Fruit fly (Drosophila melanogaster) whole organism, embryonic: ENCODE data around the gene Sptr.

ENCODE experiments used
- Adf1 ChIP-seq: fragments of 200-800 bp; sonication (Bioruptor generic); IDR thresholded peaks from 2 replicates; pipeline ENCODE4 v1.3.6; 2022; ENCODE audit warnings: missing biosample characterization, missing genetic modification characterization
- Blimp-1 ChIP-seq: fragments of 200-800 bp; sonication (Bioruptor generic); optimal IDR thresholded peaks from 3 replicates; lab custom pipeline; 2018; ENCODE audit warnings: missing biosample characterization, missing genetic modification characterization, mild to moderate bottlenecking, moderate library complexity, missing genetic modification reagents
- CG10147 ChIP-seq: fragments of 200-800 bp; sonication (Bioruptor generic); optimal IDR thresholded peaks from 2 replicates; lab custom pipeline; 2019; ENCODE audit warnings: missing biosample characterization, mild to moderate bottlenecking, missing genetic modification characterization, moderate library complexity
- CG12155 ChIP-seq: fragments of 200-800 bp; sonication (Bioruptor generic); optimal IDR thresholded peaks from 3 replicates; lab custom pipeline; 2016; ENCODE audit warnings: missing biosample characterization, missing genetic modification characterization
- CG12299 ChIP-seq: fragments of 200-800 bp; sonication (Bioruptor generic); optimal IDR thresholded peaks from 2 replicates; lab custom pipeline; 2018; ENCODE audit warnings: missing biosample characterization, mild to moderate bottlenecking, missing genetic modification characterization
- CG14860 ChIP-seq: fragments of 200-800 bp; sonication (Bioruptor generic); IDR thresholded peaks from 3 replicates; pipeline ENCODE4 v1.3.6; 2022; ENCODE audit warnings: missing biosample characterization, missing genetic modification characterization; ENCODE audit not compliant: partially characterized antibody
- CG1832 ChIP-seq: fragments of 200-800 bp; sonication (Bioruptor generic); optimal IDR thresholded peaks from 2 replicates; lab custom pipeline; 2017; ENCODE audit warnings: missing biosample characterization, mild to moderate bottlenecking, missing genetic modification characterization, inconsistent platforms
- CG18764 ChIP-seq: fragments of 200-800 bp; sonication (Bioruptor generic); optimal IDR thresholded peaks from 3 replicates; lab custom pipeline; 2016; ENCODE audit warnings: missing biosample characterization, missing genetic modification characterization
- CG30020 ChIP-seq: fragments of 200-800 bp; optimal IDR thresholded peaks from 2 replicates; lab custom pipeline; 2019; ENCODE audit warnings: missing biosample characterization, mild to moderate bottlenecking, missing genetic modification characterization, moderate library complexity
- CG32767 ChIP-seq: fragments of 200-800 bp; sonication (Bioruptor generic); IDR thresholded peaks from 2 replicates; pipeline ENCODE4 v1.3.6; 2022; ENCODE audit warnings: missing biosample characterization, missing genetic modification characterization
- CG3726 ChIP-seq: fragments of 200-800 bp; sonication (Bioruptor generic); IDR thresholded peaks from 3 replicates; pipeline ENCODE4, ENCODE4 v1.3.6; 2022; ENCODE audit warnings: missing biosample characterization, missing genetic modification characterization
- CG4424 ChIP-seq: fragments of 200-800 bp; sonication (Bioruptor generic); optimal IDR thresholded peaks from 3 replicates; lab custom pipeline; 2016; ENCODE audit warnings: missing biosample characterization, missing genetic modification characterization
- CG4707 ChIP-seq: fragments of 200-800 bp; sonication (Bioruptor generic); optimal IDR thresholded peaks from 2 replicates; lab custom pipeline; 2018; ENCODE audit warnings: missing biosample characterization, mild to moderate bottlenecking, missing genetic modification characterization, moderate library complexity
- CG5245 ChIP-seq: fragments of 200-800 bp; sonication (Bioruptor generic); optimal IDR thresholded peaks from 3 replicates; lab custom pipeline; 2016; ENCODE audit warnings: missing biosample characterization, missing genetic modification characterization
- CG5953 ChIP-seq: fragments of 200-800 bp; sonication (Bioruptor generic); IDR thresholded peaks from 2 replicates; pipeline ENCODE4 v1.3.6; 2022; ENCODE audit warnings: missing biosample characterization, missing genetic modification characterization
- CG8478 ChIP-seq: fragments of >200 bp; optimal IDR thresholded peaks from 2 replicates; lab custom pipeline; 2018
- CG8924 ChIP-seq: fragments of 200-800 bp; optimal IDR thresholded peaks from 3 replicates; lab custom pipeline; 2019; ENCODE audit warnings: missing biosample characterization, mild to moderate bottlenecking, missing genetic modification characterization, moderate library complexity
- CTCF ChIP-seq: fragments of 200-800 bp; sonication (Bioruptor generic); optimal IDR thresholded peaks from 2 replicates; lab custom pipeline; 2017; ENCODE audit warnings: missing biosample characterization, mild to moderate bottlenecking, missing genetic modification characterization, moderate library complexity
- Deaf1 ChIP-seq: fragments of 200-800 bp; optimal IDR thresholded peaks from 3 replicates; lab custom pipeline; 2019; ENCODE audit warnings: missing biosample characterization, mild to moderate bottlenecking, missing genetic modification characterization, moderate library complexity
- Elba2 ChIP-seq: fragments of 200-800 bp; sonication (Bioruptor generic); optimal IDR thresholded peaks from 3 replicates; lab custom pipeline; 2016; ENCODE audit warnings: missing biosample characterization, missing genetic modification characterization
- HLH4C ChIP-seq: fragments of 200-800 bp; sonication (Bioruptor generic); IDR thresholded peaks from 3 replicates; pipeline ENCODE4 v1.3.6; 2022; ENCODE audit warnings: missing biosample characterization, missing genetic modification characterization; ENCODE audit not compliant: partially characterized antibody
- HmgD ChIP-seq: fragments of 200-800 bp; sonication (Bioruptor generic); optimal IDR thresholded peaks from 3 replicates; lab custom pipeline; 2016; ENCODE audit warnings: missing biosample characterization, missing genetic modification characterization
- Hsf ChIP-seq: fragments of 200-800 bp; sonication (Bioruptor generic); optimal IDR thresholded peaks from 3 replicates; lab custom pipeline; 2016; ENCODE audit warnings: missing biosample characterization, missing genetic modification characterization
- Lpt ChIP-seq: fragments of >200 bp; optimal IDR thresholded peaks from 2 replicates; lab custom pipeline; 2018; ENCODE audit warnings: missing biosample characterization, missing genetic modification characterization
- Med ChIP-seq: fragments of 200-800 bp; sonication (Bioruptor generic); peaks from one replicate; lab custom pipeline; 2016; ENCODE audit warnings: missing biosample characterization, missing genetic modification characterization, mild to moderate bottlenecking, inconsistent platforms, moderate library complexity
- Sry-β ChIP-seq: fragments of 200-800 bp; sonication (Bioruptor generic); optimal IDR thresholded peaks from 2 replicates; lab custom pipeline; 2018; ENCODE audit warnings: missing biosample characterization, mild to moderate bottlenecking, missing genetic modification characterization, moderate library complexity
- ap ChIP-seq: fragments of 200-800 bp; sonication (Bioruptor generic); IDR thresholded peaks from 2 replicates; pipeline ENCODE4 v1.3.6; 2022; ENCODE audit warnings: missing biosample characterization, missing genetic modification characterization
- bab2 ChIP-seq: fragments of 200-800 bp; sonication (Bioruptor generic); optimal IDR thresholded peaks from 2 replicates; lab custom pipeline; 2016; ENCODE audit warnings: missing biosample characterization, missing genetic modification characterization
- chinmo ChIP-seq: fragments of 200-800 bp; sonication (Bioruptor generic); IDR thresholded peaks from 4 replicates; pipeline ENCODE4 v1.3.6; 2022; ENCODE audit warnings: missing biosample characterization, missing genetic modification characterization; ENCODE audit not compliant: partially characterized antibody
- cwo ChIP-seq: fragments of 200-800 bp; sonication (Bioruptor generic); optimal IDR thresholded peaks from 3 replicates; lab custom pipeline; 2017; ENCODE audit warnings: missing biosample characterization, missing genetic modification characterization, mild to moderate bottlenecking, moderate library complexity, missing genetic modification reagents
- disco-r ChIP-seq: fragments of 200-800 bp; sonication (Bioruptor generic); optimal IDR thresholded peaks from 2 replicates; lab custom pipeline; 2016; ENCODE audit warnings: missing biosample characterization, missing genetic modification characterization
- gce ChIP-seq: fragments of 200-800 bp; sonication (Bioruptor generic); IDR thresholded peaks from 3 replicates; pipeline ENCODE4 v1.3.6; 2022; ENCODE audit warnings: missing biosample characterization, missing genetic modification characterization
- gsb ChIP-seq: fragments of 200-800 bp; sonication (Bioruptor generic); IDR thresholded peaks from 2 replicates; pipeline ENCODE4 v1.3.6; 2022; ENCODE audit warnings: missing biosample characterization, missing genetic modification characterization
- hb ChIP-seq: fragments of 200-800 bp; sonication (Bioruptor generic); IDR thresholded peaks from 3 replicates; pipeline ENCODE4 v1.3.6; 2022; ENCODE audit warnings: missing biosample characterization, missing genetic modification characterization; ENCODE audit not compliant: partially characterized antibody
- insv ChIP-seq, 2 experiments: fragments of 200-800 bp; sonication (Bioruptor generic); optimal IDR thresholded peaks; 3 replicates each; lab custom pipeline; 2016 to 2018; ENCODE audit warnings: missing biosample characterization in 2 of 2, missing genetic modification characterization in 2 of 2
- lmd ChIP-seq: fragments of 200-800 bp; sonication (Bioruptor generic); IDR thresholded peaks from 2 replicates; pipeline ENCODE4 v1.3.6; 2022; ENCODE audit warnings: missing biosample characterization, missing genetic modification characterization
- nerfin-1 ChIP-seq: fragments of 200-800 bp; sonication (Bioruptor generic); optimal IDR thresholded peaks from 3 replicates; lab custom pipeline; 2019; ENCODE audit warnings: missing biosample characterization, mild to moderate bottlenecking, missing genetic modification characterization, moderate library complexity
- nerfin-2 ChIP-seq: fragments of 200-800 bp; sonication (Bioruptor generic); IDR thresholded peaks from 2 replicates; pipeline ENCODE4 v1.3.6; 2022; ENCODE audit warnings: missing biosample characterization, missing genetic modification characterization; ENCODE audit not compliant: partially characterized antibody
- oc ChIP-seq: fragments of 200-800 bp; sonication (Bioruptor generic); optimal IDR thresholded peaks from 2 replicates; lab custom pipeline; 2018; ENCODE audit warnings: missing biosample characterization, mild to moderate bottlenecking, missing genetic modification characterization, moderate library complexity
- phol ChIP-seq: fragments of 200-800 bp; sonication (Bioruptor generic); optimal IDR thresholded peaks from 3 replicates; lab custom pipeline; 2018; ENCODE audit warnings: missing biosample characterization, mild to moderate bottlenecking, missing genetic modification characterization, moderate library complexity
- pros ChIP-seq: fragments of 200-800 bp; sonication (Bioruptor generic); optimal IDR thresholded peaks from 3 replicates; lab custom pipeline; 2019; ENCODE audit warnings: missing biosample characterization, mild to moderate bottlenecking, missing genetic modification characterization, moderate library complexity
- row ChIP-seq: fragments of 200-800 bp; sonication (Bioruptor generic); IDR thresholded peaks from 3 replicates; pipeline ENCODE4 v1.3.6; 2022; ENCODE audit warnings: missing biosample characterization, missing genetic modification characterization
- sens ChIP-seq: fragments of 200-800 bp; sonication (Bioruptor generic); peaks from one replicate; lab custom pipeline; 2016; ENCODE audit warnings: missing biosample characterization, missing genetic modification characterization
- sima ChIP-seq: fragments of 200-800 bp; sonication (Bioruptor generic); optimal IDR thresholded peaks from 2 replicates; lab custom pipeline; 2016; ENCODE audit warnings: missing biosample characterization, missing genetic modification characterization
- sug ChIP-seq: fragments of 200-800 bp; optimal IDR thresholded peaks from 2 replicates; lab custom pipeline; 2019; ENCODE audit warnings: missing biosample characterization, mild to moderate bottlenecking, missing genetic modification characterization, moderate library complexity
- tin ChIP-seq: fragments of 200-800 bp; sonication (Bioruptor generic); optimal IDR thresholded peaks from 3 replicates; lab custom pipeline; 2016; ENCODE audit warnings: missing biosample characterization, missing genetic modification characterization
- tll ChIP-seq, 2 experiments: fragments of 200-800 bp in 1 of 2; fragments of >200 bp in 1 of 2; sonication (Bioruptor generic) in 1 of 2; optimal IDR thresholded peaks; 2 replicates each; lab custom pipeline; 2017 to 2019; ENCODE audit warnings: missing biosample characterization in 2 of 2, missing genetic modification characterization in 2 of 2, mild to moderate bottlenecking in 1 of 2, moderate library complexity in 1 of 2
- ttk ChIP-seq: fragments of 200-800 bp; sonication (Bioruptor generic); IDR thresholded peaks from 2 replicates; pipeline ENCODE4 v2.1.2; 2022; ENCODE audit warnings: missing biosample characterization, missing genetic modification characterization
- vvl ChIP-seq: fragments of 200-800 bp; sonication (Bioruptor generic); IDR thresholded peaks from 2 replicates; pipeline ENCODE4 v1.3.6; 2022; ENCODE audit warnings: missing biosample characterization, missing genetic modification characterization
- zf30C ChIP-seq: fragments of 200-800 bp; sonication (Bioruptor generic); optimal IDR thresholded peaks from 3 replicates; lab custom pipeline; 2018; ENCODE audit warnings: missing biosample characterization, mild to moderate bottlenecking, missing genetic modification characterization

Gene Sptr

DNA sequence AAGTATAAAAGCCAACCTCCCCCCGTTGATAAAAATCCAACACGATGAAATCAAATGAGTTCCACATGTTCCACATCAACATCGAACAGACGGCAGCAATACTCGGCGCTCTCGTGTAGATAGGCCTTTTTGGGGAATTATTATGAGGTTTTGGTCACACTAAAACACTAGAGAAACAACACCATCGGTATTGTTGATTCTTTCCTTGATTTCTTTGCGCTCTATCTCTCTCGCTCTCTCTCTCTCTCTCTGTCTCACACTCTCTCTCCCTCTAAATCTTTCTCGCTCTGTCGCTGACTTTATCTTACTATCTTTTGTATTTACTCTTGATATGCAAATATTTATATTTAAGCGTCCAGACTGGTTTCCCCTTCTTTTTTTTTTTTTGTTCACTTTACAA, 46.5 kb upstream of the Sptr start (continued):
- TF ChIP-seq row (GFP tag; lab: Robert Waterston, UW) (peak; percentile 20; the same call in 1 of the 3 replicates), tll (GFP tag; optimal IDR thresholded peaks at IDR 0.05; lab: Kevin White, UChicago) (peak in 1 of 2 experiments; percentile 38), CG4707 (GFP tag; lab: Kevin White, UChicago) (no peak), CG5245 (GFP tag; lab: Kevin White, UChicago) (no peak), sens (GFP tag; lab: Kevin White, UChicago) (peak; percentile 73), Elba2 (GFP tag; lab: Kevin White, UChicago) (no peak), ap (GFP tag; lab: Robert Waterston, UW) (no peak), tin (GFP tag; lab: Kevin White, UChicago) (no peak), CG5953 (GFP tag; lab: Robert Waterston, UW) (no peak), gce (GFP tag; lab: Robert Waterston, UW) (no peak), CG18764 (GFP tag; lab: Kevin White, UChicago) (peak; percentile 74), lmd (GFP tag; lab: Robert Waterston, UW) (no peak), CG12155 (GFP tag; lab: Kevin White, UChicago) (no peak), CG12299 (no peak), pros (GFP tag; lab: Kevin White, UChicago) (no peak)

DNA sequence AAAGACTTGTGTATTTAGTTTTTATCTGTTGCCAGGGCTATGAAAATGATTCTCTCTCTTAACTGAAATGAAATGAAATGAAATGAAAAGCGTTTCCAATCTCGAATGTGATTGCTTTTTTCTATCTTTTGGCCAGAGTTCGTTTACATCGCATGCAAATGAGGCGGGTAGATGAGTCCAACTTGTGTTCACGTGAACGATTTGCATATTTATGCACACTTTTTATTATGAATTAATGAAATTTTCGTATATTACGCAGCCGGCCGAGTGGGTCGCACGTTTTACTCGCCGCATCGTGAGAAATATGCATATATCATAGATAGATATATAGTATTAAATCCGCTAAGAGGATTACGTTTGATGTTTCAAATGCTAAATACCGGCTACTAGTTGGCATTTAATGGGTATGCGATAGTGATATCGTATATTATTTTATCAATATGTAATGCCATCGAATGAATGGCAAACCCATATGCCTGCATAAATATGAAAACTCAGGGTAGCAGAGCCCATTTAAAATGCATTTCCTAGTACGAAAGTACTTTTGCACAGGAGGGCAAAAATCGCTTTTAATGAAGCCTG, 40.9 kb upstream of the Sptr start:
- TF ChIP-seq Blimp-1 (GFP tag; lab: Kevin White, UChicago) (peak; percentile 81), Sry-β (GFP tag; lab: Kevin White, UChicago) (no peak), CG1832 (GFP tag; lab: Kevin White, UChicago) (no peak), insv (GFP tag; optimal IDR thresholded peaks at IDR 0.05; lab: Kevin White, UChicago) (no peak), CG14860 (0 out of 3 replicates have a peak, but pooled peaks have one; percentile 21), HLH4C (GFP tag; lab: Robert Waterston, UW) (peak; percentile 63), hb (no peak), cwo (GFP tag; lab: Kevin White, UChicago) (peak; percentile 65), bab2 (GFP tag; lab: Kevin White, UChicago) (no peak), nerfin-2 (peak; percentile 54; the same call in 1 of the 2 replicates), zf30C (no peak), CG8478 (no peak), oc (tag; lab: Kevin White, UChicago) (peak; percentile 67), CG32767 (GFP tag; lab: Robert Waterston, UW) (no peak), Lpt (no peak), Hsf (GFP tag; lab: Kevin White, UChicago) (no peak), vvl (peak; percentile 65; the same call in 1 of the 2 replicates), CG30020 (tag; lab: Kevin White, UChicago) (no peak), CTCF (GFP tag; lab: Kevin White, UChicago) (no peak)
- TF ChIP-seq, all 482 proteins: peak for 7

DNA sequence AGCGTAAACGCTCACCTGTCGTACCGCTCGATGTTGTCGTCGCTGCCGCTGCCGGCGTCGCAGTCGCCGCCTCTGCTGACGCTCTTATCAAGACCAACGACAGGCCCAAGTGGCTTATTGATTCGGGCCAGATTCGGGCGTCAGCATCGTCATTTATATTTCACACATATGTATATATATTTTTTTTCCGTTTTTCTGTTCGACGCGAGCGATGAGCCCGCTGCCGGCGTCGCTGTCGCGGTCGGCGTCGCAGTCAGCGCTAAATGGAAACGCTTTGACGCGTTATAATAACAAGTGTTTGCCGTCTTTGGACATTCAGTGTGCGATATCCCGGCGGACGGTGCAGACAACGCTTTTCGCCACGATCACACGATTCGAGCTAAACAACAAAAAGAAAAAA, 37.8 kb upstream of the Sptr start:
- no peak for TF ChIP-seq CG8924
- no peak for TF ChIP-seq ttk (GFP tag; lab: Robert Waterston, UW)
- TF ChIP-seq gce (GFP tag; lab: Robert Waterston, UW), result no peak
- peak; percentile 71 for TF ChIP-seq Deaf1
- no peak for TF ChIP-seq CG10147 (GFP tag; lab: Kevin White, UChicago)
- no peak for TF ChIP-seq gsb (GFP tag; lab: Robert Waterston, UW)
- TF ChIP-seq Adf1 (GFP tag; lab: Robert Waterston, UW), result peak; percentile 97
- no peak for TF ChIP-seq Sry-β (GFP tag; lab: Kevin White, UChicago)
- no peak for TF ChIP-seq HmgD
- TF ChIP-seq sug (tag; lab: Kevin White, UChicago), result peak; percentile 14
- no peak for TF ChIP-seq phol (tag; lab: Kevin White, UChicago)
- no peak for TF ChIP-seq cwo (GFP tag; lab: Kevin White, UChicago)
- no peak for TF ChIP-seq sima
- TF ChIP-seq chinmo (GFP tag; lab: Robert Waterston, UW), result peak; percentile 62; the same call in 1 of the 4 replicates
- TF ChIP-seq CG4424 (GFP tag; lab: Kevin White, UChicago), result no peak
- no peak for TF ChIP-seq CG3726 (GFP tag; lab: Robert Waterston, UW)
- TF ChIP-seq Med (GFP tag; lab: Kevin White, UChicago), result peak; percentile 4
- no peak for TF ChIP-seq disco-r (GFP tag; lab: Kevin White, UChicago)
- TF ChIP-seq nerfin-1 (tag; lab: Kevin White, UChicago), result no peak
